Worm (Caenorhabditis elegans) whole organism, L3 larva: ENCODE measurements around the gene nsph-3.2.

ENCODE experiments used
- ceh-16 ChIP-seq: sonication (generic microtip); optimal IDR thresholded peaks from 2 replicates; lab custom pipeline; 2017; ENCODE audit warnings: missing biosample characterization, missing genetic modification characterization
- ceh-28 ChIP-seq: fragments of 150-350 bp; optimal IDR thresholded peaks from 2 replicates; lab custom pipeline; 2014; ENCODE audit warnings: missing biosample characterization, missing genetic modification reagents, missing genetic modification characterization
- ceh-82 ChIP-seq: fragments of 150-350 bp; optimal IDR thresholded peaks from 2 replicates; lab custom pipeline; 2014; ENCODE audit warnings: missing biosample characterization, missing genetic modification characterization
- elt-3 ChIP-seq, 3 experiments: fragments of 150-350 bp in 1 of 3; sonication (generic microtip) in 2 of 3; optimal IDR thresholded peaks; 2 replicates in 2 of 3; 4 replicates in 1 of 3; lab custom pipeline; 2014 to 2017; ENCODE audit warnings: missing biosample characterization in 3 of 3, missing genetic modification characterization in 3 of 3
- fos-1 ChIP-seq: fragments of 150-350 bp; optimal IDR thresholded peaks from 2 replicates; lab custom pipeline; 2014; ENCODE audit warnings: missing biosample characterization, missing genetic modification characterization
- jun-1 ChIP-seq: fragments of 150-350 bp; optimal IDR thresholded peaks from 2 replicates; lab custom pipeline; 2014; ENCODE audit warnings: missing biosample characterization, missing genetic modification reagents, missing genetic modification characterization
- nhr-11 ChIP-seq: fragments of 150-350 bp; optimal IDR thresholded peaks from 2 replicates; lab custom pipeline; 2014; ENCODE audit warnings: missing biosample characterization, missing genetic modification characterization
- nhr-237 ChIP-seq: fragments of 150-350 bp; optimal IDR thresholded peaks from 2 replicates; lab custom pipeline; 2014; ENCODE audit warnings: missing biosample characterization, missing genetic modification characterization
- nhr-25 ChIP-seq: sonication (generic microtip); optimal IDR thresholded peaks from 2 replicates; lab custom pipeline; 2017; ENCODE audit warnings: missing biosample characterization, missing genetic modification characterization
- nhr-28 ChIP-seq: fragments of 150-350 bp; optimal IDR thresholded peaks from 2 replicates; lab custom pipeline; 2014; ENCODE audit warnings: missing biosample characterization, missing genetic modification characterization
- snpc-4 ChIP-seq: fragments of 150-350 bp; optimal IDR thresholded peaks from 2 replicates; lab custom pipeline; 2014; ENCODE audit warnings: missing biosample characterization, missing genetic modification characterization
- zag-1 ChIP-seq: fragments of 150-350 bp; optimal IDR thresholded peaks from 2 replicates; lab custom pipeline; 2014; ENCODE audit warnings: missing biosample characterization, missing genetic modification characterization
- ztf-4 ChIP-seq: fragments of 150-350 bp; optimal IDR thresholded peaks from 2 replicates; lab custom pipeline; 2014; ENCODE audit warnings: missing biosample characterization, missing genetic modification characterization

DNA sequence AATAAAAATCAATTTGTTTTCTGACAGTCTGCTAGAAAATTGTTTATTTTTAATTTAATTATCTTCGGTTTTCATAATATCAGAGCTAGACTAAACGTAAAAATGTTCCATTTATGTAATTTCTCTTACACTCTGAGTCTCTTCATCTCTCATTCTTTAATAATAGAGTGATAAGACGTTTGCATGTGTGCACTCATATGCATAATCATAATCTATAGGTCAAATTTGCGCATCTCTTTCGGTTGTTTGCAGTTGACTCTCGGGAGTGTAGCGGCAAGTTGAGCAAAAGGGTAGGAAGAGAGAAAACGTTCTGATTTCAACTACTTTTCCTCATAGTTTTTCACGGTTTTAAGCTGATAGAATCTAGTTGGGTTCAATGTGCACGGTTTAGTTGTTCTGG lies 46.2 kb upstream of the nsph-3.2 start:
- TF ChIP-seq ztf-4 (tag; lab: Kevin White, UChicago) (no peak), fos-1 (tag; lab: Kevin White, UChicago) (no peak), nhr-11 (tag; lab: Kevin White, UChicago) (no peak), ceh-16 (tag; lab: Kevin White, UChicago) (no peak), jun-1 (tag; lab: Kevin White, UChicago) (no peak), snpc-4 (tag; lab: Kevin White, UChicago) (no peak), zag-1 (tag; lab: Kevin White, UChicago) (no peak), elt-3 (tag; optimal IDR thresholded peaks at IDR 0.05; lab: Kevin White, UChicago) (no peak), ceh-82 (tag; lab: Kevin White, UChicago) (no peak), nhr-28 (no peak), ceh-28 (tag; lab: Kevin White, UChicago) (no peak), nhr-25 (tag; lab: Kevin White, UChicago) (no peak), nhr-237 (tag; lab: Kevin White, UChicago) (no peak)
